Worm (Caenorhabditis elegans): ENCODE results near the gene twk-36.

The twk-36 gene

ce11 chrV:17746959-17747358, at the start of gene twk-36:
twk-36 (minus strand) TSS chrV:17747059.
- no peak for TF ChIP-seq unc-62 (GFP tag; optimal IDR thresholded peaks at IDR 0.05)

ce11 chrV:17795655-17796054, 48.8 kb upstream of the twk-36 start, which contains the start of gene srh-288:
srh-288 (minus strand) TSS chrV:17795755.
- TF ChIP-seq unc-62 (GFP tag; optimal IDR thresholded peaks at IDR 0.05): no peak

DNA sequence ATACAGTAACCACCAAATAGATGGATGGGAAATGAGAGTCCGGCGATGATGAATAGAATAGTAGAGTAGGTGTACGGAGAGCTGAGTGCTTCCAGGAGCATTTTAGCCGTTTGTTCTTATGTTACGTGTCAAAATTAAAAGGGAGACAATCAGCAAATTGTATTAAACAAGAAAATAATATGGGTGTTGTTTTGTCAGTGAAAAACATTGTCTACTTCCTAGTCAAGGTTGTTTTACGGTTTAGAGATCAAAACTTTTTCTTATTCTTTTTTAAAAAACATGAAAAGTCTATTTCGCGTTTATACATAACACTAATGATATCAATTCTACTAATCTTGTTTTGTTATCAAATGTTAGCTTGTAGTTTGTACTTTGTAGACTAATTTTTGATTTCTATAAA, 47.1 kb upstream of the twk-36 start, which contains the start of gene srh-289:
TSS of gene srh-289 (minus strand) at position 101 of the 400 bp plus-strand sequence.
- no peak for TF ChIP-seq unc-62 (GFP tag; optimal IDR thresholded peaks at IDR 0.05)

ce11 chrV:17790191-17790590, 43.3 kb upstream of the twk-36 start, which contains the start of gene srh-290:
srh-290 (plus strand) TSS chrV:17790491.
- no peak for TF ChIP-seq unc-62 (GFP tag; optimal IDR thresholded peaks at IDR 0.05)

ce11 chrV:17784363-17784762, 37.5 kb upstream of the twk-36 start:
- TF ChIP-seq unc-62 (GFP tag; optimal IDR thresholded peaks at IDR 0.05): no peak

DNA sequence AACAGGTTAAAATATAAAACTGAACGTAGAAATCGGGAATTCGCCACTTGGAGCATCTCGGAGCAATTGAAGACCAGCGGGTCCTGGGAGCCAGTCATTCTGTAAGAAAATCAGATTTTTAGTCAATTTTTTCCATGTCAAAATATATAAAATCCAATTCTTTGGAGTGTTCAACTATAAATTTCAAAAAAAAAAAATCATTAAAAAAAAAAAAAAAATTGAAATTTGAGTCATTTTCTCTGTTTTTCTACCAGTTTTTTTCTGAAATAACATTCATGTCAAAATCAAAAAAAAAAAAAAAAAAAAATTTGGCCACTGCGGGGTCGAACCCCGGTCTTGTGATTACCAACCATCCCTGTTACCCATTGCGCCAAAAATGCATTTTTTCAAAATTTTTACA, 36.7 kb upstream of the twk-36 start, which contains the start of gene srab-12:
TSS of gene srab-12 (minus strand) at position 101 of the 400 bp plus-strand sequence.
- TF ChIP-seq unc-62 (GFP tag; optimal IDR thresholded peaks at IDR 0.05): no peak

DNA sequence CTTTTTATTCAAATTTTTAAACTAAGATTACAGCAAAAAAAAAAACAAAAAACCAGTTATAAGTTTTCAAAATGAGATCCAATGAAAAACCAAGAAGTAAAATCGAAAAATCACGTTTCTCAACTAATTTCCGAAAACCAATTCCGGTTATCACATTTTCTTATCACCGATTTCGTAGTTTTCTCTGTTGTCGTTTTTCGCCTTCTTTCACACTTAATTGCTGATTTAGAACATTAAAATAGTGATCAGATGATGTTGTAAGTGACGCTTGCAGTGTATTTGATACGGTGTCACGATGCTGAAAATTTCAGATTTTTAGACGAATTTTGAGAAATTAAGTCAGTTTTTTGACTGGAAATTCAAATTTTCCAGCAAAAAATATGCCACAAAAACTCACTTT, 33.4 kb upstream of the twk-36 start:
- no peak for TF ChIP-seq unc-62 (GFP tag; optimal IDR thresholded peaks at IDR 0.05)

DNA sequence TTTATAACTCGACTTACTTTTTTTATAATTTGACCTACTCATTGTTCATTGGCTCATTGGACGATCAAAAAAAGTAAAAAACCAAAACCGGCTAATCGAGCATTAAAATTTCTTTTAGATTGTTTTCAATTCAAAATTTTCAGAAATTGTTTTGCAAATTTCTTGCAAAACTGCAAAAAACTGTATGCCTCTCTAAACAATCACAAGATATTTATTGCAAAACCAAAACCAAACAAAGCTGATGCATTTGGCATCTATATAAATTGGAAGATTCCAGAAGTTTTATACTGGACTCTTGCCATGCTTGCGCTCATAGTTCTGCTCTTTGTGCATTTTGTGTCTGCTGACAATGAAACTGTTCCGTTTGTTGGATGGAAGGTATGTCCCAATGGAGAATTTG, 30.8 kb upstream of the twk-36 start, which contains the start of gene C47A10.12:
TSS of gene C47A10.12 (plus strand) at position 301 of the 400 bp plus-strand sequence.
- no peak for TF ChIP-seq unc-62 (GFP tag; optimal IDR thresholded peaks at IDR 0.05)

- no peak for TF ChIP-seq unc-62 (GFP tag; optimal IDR thresholded peaks at IDR 0.05)
These were observed 30.3 kb upstream of the twk-36 start, which contains the start of gene ddo-1 for ce11 chrV:17777127-17777526. ddo-1 (minus strand) TSS chrV:17777227.

ce11 chrV:17773108-17773507, 26.2 kb upstream of the twk-36 start, which contains the start of gene sre-21:
sre-21 (minus strand) TSS chrV:17773208.
- no peak for TF ChIP-seq unc-62 (GFP tag; optimal IDR thresholded peaks at IDR 0.05)

DNA sequence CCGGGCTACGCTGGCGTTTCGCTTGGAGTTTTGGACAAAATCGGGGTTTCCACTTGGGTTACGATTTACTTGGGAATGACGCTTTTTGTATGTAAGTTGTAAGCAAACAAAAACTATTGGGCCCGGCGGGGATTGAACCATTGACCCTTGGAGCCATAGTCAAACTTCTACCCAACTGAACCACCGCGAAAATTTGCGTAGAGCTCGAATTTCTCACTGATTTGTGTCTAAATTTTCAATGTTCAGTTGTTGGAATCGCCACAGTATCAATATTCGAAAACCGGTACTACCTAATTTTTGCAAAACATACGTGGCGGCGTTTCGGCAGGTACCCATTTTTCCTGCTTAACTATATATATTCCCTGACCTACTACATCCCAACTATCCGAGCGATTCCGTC, 20.9 kb upstream of the twk-36 start:
- TF ChIP-seq unc-62 (GFP tag; optimal IDR thresholded peaks at IDR 0.05): no peak

- TF ChIP-seq unc-62 (GFP tag; optimal IDR thresholded peaks at IDR 0.05): no peak
These were observed 20.4 kb upstream of the twk-36 start, which contains the start of gene srh-284 for ce11 chrV:17767249-17767648. srh-284 (plus strand) TSS chrV:17767549.

- TF ChIP-seq unc-62 (GFP tag; optimal IDR thresholded peaks at IDR 0.05): no peak
These were observed 18.2 kb upstream of the twk-36 start, which contains the start of the genes C47A10.16 and srh-283 for ce11 chrV:17765077-17765476. C47A10.16 (minus strand) TSS chrV:17765177. srh-283 (plus strand) TSS chrV:17765348.

DNA sequence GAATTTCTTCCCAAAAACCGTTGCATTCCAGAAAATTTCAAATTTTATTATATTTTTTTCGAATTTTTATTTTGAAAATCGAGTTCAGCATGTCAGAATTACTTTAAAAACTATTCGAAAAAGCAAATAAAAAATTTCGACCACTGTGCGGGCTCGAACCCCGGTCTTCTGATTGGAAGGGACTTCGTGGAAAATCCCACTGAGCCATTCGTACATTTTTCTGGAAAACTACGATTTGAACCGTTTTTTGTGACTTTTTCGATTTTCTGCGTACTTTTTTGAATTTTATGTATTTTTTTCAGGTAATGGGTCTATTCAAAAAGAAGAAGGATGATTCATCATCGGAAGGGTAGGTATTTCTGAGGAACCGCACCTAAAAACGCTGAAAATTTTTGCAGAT, 8.7 kb upstream of the twk-36 start, which contains the start of gene pgp-9:
TSS of gene pgp-9 (plus strand) at position 301 of the 400 bp plus-strand sequence.
- TF ChIP-seq unc-62 (GFP tag; optimal IDR thresholded peaks at IDR 0.05): no peak

DNA sequence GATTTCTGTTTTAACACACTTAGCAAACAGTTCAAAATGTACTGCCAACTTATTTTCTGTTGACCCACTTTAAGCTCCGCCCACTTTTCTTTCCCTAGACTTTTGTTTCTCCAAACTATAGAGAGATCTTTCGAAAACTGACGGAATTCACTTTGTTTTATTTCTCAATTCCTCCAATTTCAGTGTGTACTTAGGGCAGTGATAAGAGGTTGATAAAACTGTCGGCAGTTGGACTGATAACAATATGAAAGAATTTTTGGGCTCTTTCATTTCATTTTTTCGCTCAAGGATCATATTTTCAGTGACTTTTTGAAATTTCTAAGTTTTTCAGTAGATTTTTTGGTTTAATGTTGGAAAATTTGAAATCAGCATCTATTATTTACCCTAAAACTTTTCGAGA, 8.1 kb upstream of the twk-36 start:
- TF ChIP-seq unc-62 (GFP tag; optimal IDR thresholded peaks at IDR 0.05): no peak

ce11 chrV:17752340-17752739, 5.5 kb upstream of the twk-36 start:
- TF ChIP-seq unc-62 (GFP tag; optimal IDR thresholded peaks at IDR 0.05): no peak

ce11 chrV:17749181-17749580, 2.3 kb upstream of the twk-36 start, which contains the start of gene R12G8.1:
R12G8.1 (minus strand) TSS chrV:17749243.
- no peak for TF ChIP-seq unc-62 (GFP tag; optimal IDR thresholded peaks at IDR 0.05)

Measured in whole organism, dauer.